Worm (Caenorhabditis elegans) whole organism, mixed stage, embryonic: Measurements from ENCODE around the gene C14B1.8.

ENCODE experiments used
- drap-1 ChIP-seq: fragments of 200-800 bp; sonication (Bioruptor generic); optimal IDR thresholded peaks from 3 replicates; lab custom pipeline; 2018; ENCODE audit warnings: mild to moderate bottlenecking, missing genetic modification characterization, missing compliant biosample characterization
- hlh-1 ChIP-seq: fragments of 150-350 bp; optimal IDR thresholded peaks from 2 replicates; lab custom pipeline; 2014; ENCODE audit warnings: missing biosample characterization, missing genetic modification reagents, missing genetic modification characterization
- lin-13 ChIP-seq: fragments of 150-350 bp; optimal IDR thresholded peaks from 2 replicates; lab custom pipeline; 2014; ENCODE audit warnings: missing biosample characterization, missing genetic modification characterization
- nhr-237 ChIP-seq: fragments of 150-350 bp; optimal IDR thresholded peaks from 2 replicates; lab custom pipeline; 2014; ENCODE audit warnings: missing biosample characterization, missing genetic modification characterization
- nhr-28 ChIP-seq: fragments of 150-350 bp; optimal IDR thresholded peaks from 2 replicates; lab custom pipeline; 2014; ENCODE audit warnings: missing biosample characterization, missing genetic modification characterization
- nhr-76 ChIP-seq: sonication (generic microtip); optimal IDR thresholded peaks from 2 replicates; lab custom pipeline; 2017; ENCODE audit warnings: missing biosample characterization, missing genetic modification characterization
- sptf-1 ChIP-seq: sonication (generic microtip); optimal IDR thresholded peaks from 2 replicates; lab custom pipeline; 2017; ENCODE audit warnings: mild to moderate bottlenecking, missing genetic modification characterization, moderate library complexity, missing compliant biosample characterization
- unc-62 ChIP-seq: fragments of 150-350 bp; optimal IDR thresholded peaks from 2 replicates; lab custom pipeline; 2014; ENCODE audit warnings: missing biosample characterization, missing genetic modification reagents, missing genetic modification characterization
- ztf-11 ChIP-seq: fragments of 150-350 bp; optimal IDR thresholded peaks from 2 replicates; lab custom pipeline; 2014; ENCODE audit warnings: missing biosample characterization, missing genetic modification characterization

DNA sequence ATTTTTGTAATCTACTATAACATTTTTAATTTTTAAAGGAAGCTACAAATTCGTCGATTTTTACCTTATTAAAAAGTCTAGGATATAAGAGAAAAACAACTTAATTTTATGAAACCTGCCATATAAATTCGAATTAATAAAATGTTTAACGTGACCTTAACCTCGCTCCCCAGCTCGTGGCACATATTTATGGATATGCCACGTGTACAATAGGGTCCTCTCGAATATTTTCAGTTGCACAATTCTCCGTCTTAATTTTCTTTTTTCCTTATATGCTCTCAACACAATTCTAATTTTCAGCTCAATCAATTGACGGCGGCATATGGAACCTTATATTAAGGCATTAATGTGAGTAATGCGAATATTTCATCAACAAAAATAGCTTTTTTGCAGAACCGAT is 16.8 kb upstream of the C14B1.8 start, which contains the start of gene F34D10.4:
- TF ChIP-seq nhr-237, result no peak
- TF ChIP-seq nhr-28 (tag; lab: Kevin White, UChicago), result no peak
- no peak for TF ChIP-seq hlh-1 (tag; lab: Kevin White, UChicago)
- TF ChIP-seq lin-13, result no peak
- TF ChIP-seq drap-1 (GFP tag; lab: Kevin White, UChicago), result no peak
- TF ChIP-seq ztf-11 (tag; lab: Kevin White, UChicago), result no peak
- TF ChIP-seq nhr-76 (tag; lab: Kevin White, UChicago), result no peak
- TF ChIP-seq unc-62 (GFP tag; lab: Kevin White, UChicago), result no peak
- TF ChIP-seq sptf-1 (tag; lab: Kevin White, UChicago), result no peak
